Fruit fly (Drosophila melanogaster): Measurements from ENCODE around the gene Rpt3R.
A peak's percentile ranks its signal among the peaks of the same experiment; 100 is the strongest.

Rpt3R gene

DNA sequence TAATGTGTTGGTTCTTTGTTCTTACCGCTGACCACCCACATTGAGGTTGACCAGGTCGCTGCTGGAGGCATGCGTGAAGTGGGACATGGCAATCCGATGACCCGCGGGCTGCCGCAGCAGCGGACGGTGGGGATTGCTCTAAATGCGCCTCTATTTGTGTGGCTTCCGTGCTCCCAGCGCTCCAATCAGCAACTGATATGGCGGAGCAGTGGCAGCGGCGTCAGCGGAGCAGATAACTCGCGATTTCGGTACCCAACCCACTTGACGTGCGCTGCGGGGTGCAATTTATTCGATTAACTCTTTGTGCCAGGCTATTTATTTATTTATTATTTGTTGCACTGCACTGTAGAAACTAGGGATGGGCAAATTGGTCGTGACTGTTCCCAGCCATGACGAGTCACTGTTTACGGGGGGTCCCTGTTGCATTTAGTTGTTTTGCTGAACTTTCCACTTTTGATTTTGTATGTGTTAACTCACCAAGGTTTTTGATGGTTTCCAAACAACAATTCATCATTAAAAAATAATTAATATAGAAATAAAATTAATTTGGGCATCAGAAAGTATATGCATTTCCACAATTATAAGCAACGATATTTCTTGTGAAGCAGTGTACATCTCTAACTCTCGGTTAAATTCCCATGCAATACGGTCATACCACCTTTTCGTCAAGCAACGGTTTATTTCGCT is 44.5 kb upstream of the Rpt3R start, which contains the start of the genes CG9467 and CG8526 (continued):
- no peak for TF ChIP-seq Rx (GFP tag; IDR thresholded peaks at IDR 0.05)
- TF ChIP-seq CG31224 (GFP tag; IDR thresholded peaks at IDR 0.05), result 0 out of 2 replicates have a peak, but pooled peaks have one; percentile 26
- TF ChIP-seq Eip74EF (GFP tag; optimal IDR thresholded peaks at IDR 0.05), result no peak
- TF ChIP-seq CG12219 (GFP tag; optimal IDR thresholded peaks at IDR 0.05), result no peak
- no peak for TF ChIP-seq nom (GFP tag; optimal IDR thresholded peaks at IDR 0.05)
- TF ChIP-seq HLH3B (GFP tag; IDR thresholded peaks at IDR 0.05), result peak; percentile 41; the same call in 1 of the 2 replicates
- peak; percentile 67 for TF ChIP-seq bcd (GFP tag; optimal IDR thresholded peaks at IDR 0.05)
- peak; percentile 58 for TF ChIP-seq CG13624 (GFP tag; optimal IDR thresholded peaks at IDR 0.05)
- no peak for TF ChIP-seq pita (GFP tag; optimal IDR thresholded peaks at IDR 0.05)
- peak; percentile 38 for TF ChIP-seq CG10979 (tag; optimal IDR thresholded peaks at IDR 0.05)
- TF ChIP-seq croc (GFP tag; conservative IDR thresholded peaks at IDR 0.05), result peak; percentile 52; the same call in 2 of the 3 replicates
- TF ChIP-seq CG10209 (GFP tag; optimal IDR thresholded peaks at IDR 0.05), result peak; percentile 43
- peak; percentile 60 for TF ChIP-seq Hsf (GFP tag; optimal IDR thresholded peaks at IDR 0.05)
- TF ChIP-seq stwl (tag; optimal IDR thresholded peaks at IDR 0.05), result peak; percentile 66
- TF ChIP-seq E2f2 (GFP tag; IDR thresholded peaks at IDR 0.05), result peak; percentile 82
- TF ChIP-seq CG13424 (tag; optimal IDR thresholded peaks at IDR 0.05), result peak; percentile 82
- no peak for TF ChIP-seq CG5180 (GFP tag; optimal IDR thresholded peaks at IDR 0.05)
- no peak for TF ChIP-seq CG3838 (GFP tag; optimal IDR thresholded peaks at IDR 0.05)
- TF ChIP-seq BEAF-32 (GFP tag; optimal IDR thresholded peaks at IDR 0.05), result peak; percentile 89
- no peak for TF ChIP-seq dati (GFP tag; IDR thresholded peaks at IDR 0.05)
- TF ChIP-seq Bdp1 (GFP tag; optimal IDR thresholded peaks at IDR 0.05), result peak; percentile 15
- peak; percentile 76 for TF ChIP-seq CG7928 (GFP tag; optimal IDR thresholded peaks at IDR 0.05)
- no peak for TF ChIP-seq CG7987 (GFP tag; optimal IDR thresholded peaks at IDR 0.05)
- peak; percentile 59 for TF ChIP-seq Sin3A (optimal IDR thresholded peaks at IDR 0.05)
- TF ChIP-seq org-1 (GFP tag; optimal IDR thresholded peaks at IDR 0.05), result no peak
- no peak for TF ChIP-seq CG9876 (GFP tag; optimal IDR thresholded peaks at IDR 0.05)
- peak; percentile 71 for TF ChIP-seq zfh2 (GFP tag; optimal IDR thresholded peaks at IDR 0.05)
- TF ChIP-seq dysf (GFP tag; IDR thresholded peaks at IDR 0.05), result peak; percentile 61; the same call in 1 of the 3 replicates
- no peak for TF ChIP-seq ash1 (GFP tag; optimal IDR thresholded peaks at IDR 0.05)
- no peak for TF ChIP-seq ap (GFP tag; IDR thresholded peaks at IDR 0.05)
- peak; percentile 23; the same call in 1 of the 3 replicates for TF ChIP-seq mld (GFP tag; IDR thresholded peaks at IDR 0.05; ENCODE audit: partially characterized antibody)
- TF ChIP-seq CG31441 (GFP tag; IDR thresholded peaks at IDR 0.05), result peak; percentile 97
- no peak for TF ChIP-seq CG14050 (GFP tag; IDR thresholded peaks at IDR 0.05)
- TF ChIP-seq sisA (GFP tag; IDR thresholded peaks at IDR 0.05), result peak; percentile 58; the same call in 1 of the 2 replicates
- TF ChIP-seq gsb (GFP tag; IDR thresholded peaks at IDR 0.05), result no peak
- TF ChIP-seq tin (GFP tag; optimal IDR thresholded peaks at IDR 0.05), result peak; percentile 76
- peak; percentile 35; the same call in 1 of the 3 replicates for TF ChIP-seq ci (GFP tag; IDR thresholded peaks at IDR 0.05)
- TF ChIP-seq CG11560 (tag; IDR thresholded peaks at IDR 0.05), result 0 out of 3 replicates have a peak, but pooled peaks have one; percentile 43
- TF ChIP-seq CG3065 (GFP tag; optimal IDR thresholded peaks at IDR 0.05), result peak; percentile 37
- TF ChIP-seq CG6254 (GFP tag; optimal IDR thresholded peaks at IDR 0.05), result peak; percentile 61
- peak; percentile 16 for TF ChIP-seq CG33213 (GFP tag; optimal IDR thresholded peaks at IDR 0.05)
- TF ChIP-seq fd64A (GFP tag; optimal IDR thresholded peaks at IDR 0.05), result no peak
- TF ChIP-seq CG17328 (GFP tag; IDR thresholded peaks at IDR 0.05), result no peak
- TF ChIP-seq jumu (GFP tag; optimal IDR thresholded peaks at IDR 0.05), result no peak
- TF ChIP-seq CG17385 (GFP tag; optimal IDR thresholded peaks at IDR 0.05), result no peak
- peak; percentile 80 for TF ChIP-seq Xbp1 (GFP tag; optimal IDR thresholded peaks at IDR 0.05)
- TF ChIP-seq Sox100B (GFP tag; optimal IDR thresholded peaks at IDR 0.05), result no peak
- TF ChIP-seq CG8290 (GFP tag; optimal IDR thresholded peaks at IDR 0.05), result peak; percentile 60
- TF ChIP-seq CG8290 (tag; optimal IDR thresholded peaks at IDR 0.05), result no peak
- TF ChIP-seq CG3847 (GFP tag; IDR thresholded peaks at IDR 0.05), result peak; percentile 77
